Fruit fly (Drosophila melanogaster) whole organism, prepupa: ENCODE data around the gene CG14989.

Experiments
- esn ChIP-seq: fragments of 200-800 bp; sonication (Bioruptor generic); optimal IDR thresholded peaks from 2 replicates; lab custom pipeline; 2016; ENCODE audit warnings: missing biosample characterization, mild to moderate bottlenecking, missing genetic modification characterization, moderate library complexity
- fd59A ChIP-seq: fragments of 200-800 bp; sonication (Bioruptor generic); optimal IDR thresholded peaks from 2 replicates; lab custom pipeline; 2017; ENCODE audit warnings: missing biosample characterization, mild to moderate bottlenecking, missing genetic modification characterization, missing genetic modification reagents

DNA sequence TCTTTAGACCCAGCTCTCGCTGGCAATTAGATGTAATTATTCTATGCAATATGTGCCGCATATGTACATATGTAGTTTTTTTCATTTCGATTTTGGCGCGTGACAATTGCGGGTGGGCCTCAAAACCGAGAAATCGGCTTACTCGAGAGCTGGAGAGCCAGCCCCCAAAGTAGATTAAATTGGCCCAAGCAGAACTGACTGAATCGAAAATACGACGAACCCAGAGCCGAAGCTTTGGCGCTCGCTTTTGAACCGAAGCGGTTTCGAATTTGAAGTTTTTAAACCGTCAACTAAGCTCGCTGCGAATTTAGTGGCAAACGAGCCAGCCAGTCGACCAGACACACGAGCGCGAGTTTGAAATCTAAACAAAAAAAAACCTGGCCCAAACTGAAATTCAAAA is 41.1 kb upstream of the CG14989 start, which contains the start of gene CG1136:
- TF ChIP-seq esn (GFP tag; lab: Kevin White, UChicago) = no peak
- no peak for TF ChIP-seq fd59A (GFP tag; lab: Kevin White, UChicago)
